Worm (Caenorhabditis elegans) whole organism, young adult: ENCODE data around the gene F54F2.14.

ENCODE experiments used
- F23B12.7 ChIP-seq: sonication (generic microtip); optimal IDR thresholded peaks from 2 replicates; lab custom pipeline; 2017; ENCODE audit warnings: missing genetic modification characterization, mild to moderate bottlenecking, missing compliant biosample characterization, antibody characterized with exemption, moderate library complexity; ENCODE audit not compliant: insufficient read depth
- akir-1 ChIP-seq: fragments of 200-800 bp; sonication (Bioruptor generic); optimal IDR thresholded peaks from 2 replicates; lab custom pipeline; 2018; ENCODE audit warnings: mild to moderate bottlenecking, missing genetic modification characterization, moderate library complexity, missing compliant biosample characterization
- ama-1 ChIP-seq, 3 experiments: fragments of 150-350 bp in 1 of 3; sonication (generic microtip) in 2 of 3; optimal IDR thresholded peaks; 2 replicates each; lab custom pipeline; 2014 to 2018; ENCODE audit warnings: missing biosample characterization in 2 of 3, missing genetic modification characterization in 2 of 3, missing genetic modification reagents in 2 of 3
- die-1 ChIP-seq: sonication (generic microtip); optimal IDR thresholded peaks from 2 replicates; lab custom pipeline; 2016; ENCODE audit warnings: missing genotype, mild to moderate bottlenecking, missing genetic modification characterization, missing compliant biosample characterization
- hlh-26 ChIP-seq: fragments of 200-800 bp; sonication (Bioruptor generic); conservative IDR thresholded peaks from 2 replicates; pipeline ENCODE4 v1.3.6; 2022; ENCODE audit warnings: missing genetic modification reagents, missing genetic modification characterization, missing compliant biosample characterization
- nhr-90 ChIP-seq: sonication (generic microtip); optimal IDR thresholded peaks from 2 replicates; lab custom pipeline; 2016; ENCODE audit warnings: missing genotype, mild to moderate bottlenecking, missing genetic modification characterization, missing compliant biosample characterization
- rpc-1 ChIP-seq, 2 experiments: fragments of 150-350 bp in 1 of 2; sonication (generic microtip) in 1 of 2; optimal IDR thresholded peaks; 2 replicates each; lab custom pipeline; 2014 to 2018; ENCODE audit warnings: missing biosample characterization in 1 of 2, missing genetic modification characterization in 1 of 2, missing genetic modification reagents in 1 of 2, missing genotype in 1 of 2
- unc-62 ChIP-seq: fragments of 150-350 bp; optimal IDR thresholded peaks from 2 replicates; lab custom pipeline; 2014; ENCODE audit warnings: missing biosample characterization, missing genetic modification reagents, missing genetic modification characterization

- TF ChIP-seq F23B12.7 (tag; lab: Kevin White, UChicago), result no peak
- no peak for TF ChIP-seq die-1
- no peak for TF ChIP-seq hlh-26
- no peak for TF ChIP-seq ama-1 (optimal IDR thresholded peaks at IDR 0.05; lab: Kevin White, UChicago)
- no peak for TF ChIP-seq ama-1 (GFP tag; optimal IDR thresholded peaks at IDR 0.05; lab: Kevin White, UChicago)
- no peak for TF ChIP-seq nhr-90 (tag; lab: Kevin White, UChicago)
- no peak for TF ChIP-seq unc-62 (GFP tag; lab: Kevin White, UChicago)
- no peak for TF ChIP-seq akir-1 (GFP tag; lab: Kevin White, UChicago)
- no peak for TF ChIP-seq rpc-1 (optimal IDR thresholded peaks at IDR 0.05; lab: Kevin White, UChicago)
- no peak for TF ChIP-seq rpc-1 (tag; optimal IDR thresholded peaks at IDR 0.05; lab: Kevin White, UChicago)
Measured at ce11 chrIII:8818599-8818998, 27.3 kb downstream of the F54F2.14 start, which contains the start of gene pat-2.
